Worm (Caenorhabditis elegans) whole organism, late embryonic: ENCODE data around the gene F49F1.12.
"Not testable (repeated sequence)": the region's sequence is repeated elsewhere in the genome, so short reads cannot be mapped to it uniquely, and the experiment has no call there.

ENCODE experiments used
- T23F11.4 ChIP-seq: fragments of 200-800 bp; sonication (Bioruptor generic); optimal IDR thresholded peaks from 2 replicates; lab custom pipeline; 2018; ENCODE audit warnings: mild to moderate bottlenecking, missing genetic modification characterization, missing compliant biosample characterization
- ama-1 ChIP-seq: fragments of 150-350 bp; optimal IDR thresholded peaks from 2 replicates; lab custom pipeline; 2014
- ceh-14 ChIP-seq: sonication (generic microtip); optimal IDR thresholded peaks from 2 replicates; lab custom pipeline; 2016; ENCODE audit warnings: missing genotype, missing genetic modification characterization, missing compliant biosample characterization
- ceh-18 ChIP-seq: sonication (generic microtip); optimal IDR thresholded peaks from 2 replicates; lab custom pipeline; 2016; ENCODE audit warnings: missing genetic modification characterization, missing compliant biosample characterization
- ceh-22 ChIP-seq: sonication (generic microtip); optimal IDR thresholded peaks from 2 replicates; lab custom pipeline; 2017; ENCODE audit warnings: missing biosample characterization, missing genetic modification characterization
- ceh-45 ChIP-seq: fragments of 200-800 bp; sonication (Bioruptor generic); IDR thresholded peaks from 2 replicates; pipeline ENCODE4 v1.3.6; 2022; ENCODE audit warnings: missing genetic modification reagents, missing genetic modification characterization, missing compliant biosample characterization
- elt-2 ChIP-seq: sonication (generic microtip); optimal IDR thresholded peaks from 2 replicates; lab custom pipeline; 2016; ENCODE audit warnings: missing genetic modification reagents, missing genetic modification characterization, missing compliant biosample characterization
- fkh-10 ChIP-seq: fragments of 150-350 bp; optimal IDR thresholded peaks from 2 replicates; lab custom pipeline; 2014; ENCODE audit warnings: missing biosample characterization, missing genetic modification reagents, missing genetic modification characterization
- gmeb-2 ChIP-seq: sonication (generic microtip); optimal IDR thresholded peaks from 2 replicates; lab custom pipeline; 2016; ENCODE audit warnings: missing genetic modification characterization, inconsistent platforms, missing compliant biosample characterization
- hlh-15 ChIP-seq: sonication (generic microtip); optimal IDR thresholded peaks from 2 replicates; lab custom pipeline; 2016; ENCODE audit warnings: missing genetic modification characterization, missing compliant biosample characterization
- mec-3 ChIP-seq: sonication (generic microtip); optimal IDR thresholded peaks from 2 replicates; lab custom pipeline; 2016; ENCODE audit warnings: borderline replicate concordance, missing genetic modification characterization, missing compliant biosample characterization
- pqm-1 ChIP-seq: sonication (generic microtip); optimal IDR thresholded peaks from 2 replicates; lab custom pipeline; 2016; ENCODE audit warnings: missing genetic modification characterization, missing compliant biosample characterization
- syd-9 ChIP-seq: sonication (generic microtip); optimal IDR thresholded peaks from 2 replicates; lab custom pipeline; 2016; ENCODE audit warnings: mild to moderate bottlenecking, missing genetic modification characterization, moderate library complexity, missing compliant biosample characterization
- tbx-2 ChIP-seq: sonication (generic microtip); optimal IDR thresholded peaks from 2 replicates; lab custom pipeline; 2016; ENCODE audit warnings: missing genetic modification characterization, missing compliant biosample characterization

DNA sequence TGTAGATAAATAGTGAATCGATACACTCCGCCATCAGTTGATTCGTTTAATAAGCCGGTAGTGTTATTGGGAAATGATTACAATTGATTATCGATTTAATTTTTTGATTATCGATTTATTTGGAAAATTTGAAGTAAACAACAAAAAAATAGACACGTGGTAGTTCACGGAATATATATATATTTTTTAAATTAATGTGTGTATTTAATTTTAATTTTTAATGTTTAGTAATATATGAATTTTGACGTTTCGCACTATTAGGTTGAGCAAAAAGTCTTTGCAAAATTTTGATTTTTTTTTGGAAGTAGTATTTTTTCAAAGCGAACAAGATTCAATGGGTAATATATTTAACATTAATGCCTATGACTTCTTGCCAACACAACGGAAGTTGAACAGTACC, at the start of gene F49F1.12:
- not testable (repeated sequence) for TF ChIP-seq ceh-22 (tag; lab: Kevin White, UChicago); hlh-15 (tag; lab: Kevin White, UChicago); syd-9 (tag; lab: Kevin White, UChicago); tbx-2 (tag; lab: Kevin White, UChicago); pqm-1 (tag; lab: Kevin White, UChicago); ceh-18; T23F11.4 (GFP tag; lab: Kevin White, UChicago); ceh-14; gmeb-2 (tag; lab: Kevin White, UChicago); elt-2 (tag; lab: Kevin White, UChicago); fkh-10 (GFP tag; lab: Kevin White, UChicago); ama-1 (lab: Kevin White, UChicago); mec-3 (tag; lab: Kevin White, UChicago); ceh-45 (GFP tag; lab: Robert Waterston, UW)
